Fruit fly (Drosophila melanogaster): ENCODE results near the gene CLIP-190.

Gene CLIP-190

DNA sequence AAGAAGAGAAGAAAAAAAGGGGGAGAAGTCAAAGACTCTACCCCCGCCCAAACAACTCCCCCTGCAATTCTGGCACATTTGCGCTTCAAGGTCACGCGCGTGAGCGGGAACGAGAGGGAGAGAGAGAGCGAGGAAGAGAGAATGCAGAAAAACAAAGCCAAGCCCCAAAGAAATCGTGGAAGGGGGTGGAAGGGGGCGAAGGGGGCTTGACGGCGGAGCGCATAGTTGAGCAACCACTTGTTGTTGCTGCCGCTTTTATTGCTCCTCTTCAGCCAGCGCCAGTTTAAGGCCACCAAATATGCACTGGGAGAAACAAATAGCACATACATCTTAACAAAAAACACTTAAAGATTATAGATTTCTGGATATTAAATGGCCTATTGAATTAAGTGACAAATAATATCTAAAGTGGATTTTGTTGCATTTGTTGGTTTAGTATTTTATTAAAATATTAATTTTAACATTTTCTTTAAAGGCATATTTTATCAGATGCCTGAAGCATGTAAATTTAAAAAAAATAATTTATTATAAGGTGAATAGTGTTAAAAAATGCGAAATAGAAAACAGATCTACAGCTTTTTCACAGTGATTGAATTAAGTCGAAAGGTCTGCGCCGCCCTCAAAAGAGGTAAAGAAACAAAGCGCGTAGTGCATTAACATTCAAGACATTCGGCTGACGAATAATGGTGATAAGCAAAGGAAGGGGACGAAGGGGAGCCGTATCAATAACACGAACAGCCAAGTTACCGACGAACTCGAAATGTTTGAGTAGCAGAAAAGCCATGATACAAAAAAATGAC lies 45.5 kb downstream of the CLIP-190 start (continued):
- TF ChIP-seq Dll (GFP tag; IDR thresholded peaks at IDR 0.05; ENCODE audit: partially characterized antibody) (no peak), CG14710 (tag; optimal IDR thresholded peaks at IDR 0.05) (peak; percentile 97), BtbVII (GFP tag; optimal IDR thresholded peaks at IDR 0.05) (peak; percentile 95), Fer2 (tag; optimal IDR thresholded peaks at IDR 0.05) (peak; percentile 88), Ada2b (GFP tag; IDR thresholded peaks at IDR 0.05) (peak; percentile 94), B-H2 (GFP tag; optimal IDR thresholded peaks at IDR 0.05) (no peak), CG7271 (tag; optimal IDR thresholded peaks at IDR 0.05) (peak; percentile 83), CG10274 (GFP tag; optimal IDR thresholded peaks at IDR 0.05) (peak; percentile 83), lola (GFP tag; optimal IDR thresholded peaks at IDR 0.05) (peak in 1 of 3 experiments; percentile 95), gce (GFP tag; IDR thresholded peaks at IDR 0.05) (peak; percentile 81; the same call in 2 of the 3 replicates), CkIIα-i1 (GFP tag; IDR thresholded peaks at IDR 0.05) (peak; percentile 75; the same call in 1 of the 2 replicates), da (GFP tag; optimal IDR thresholded peaks at IDR 0.05) (no peak), ro (GFP tag; IDR thresholded peaks at IDR 0.05) (peak; percentile 48), CG31224 (GFP tag; IDR thresholded peaks at IDR 0.05) (peak; percentile 80), B-H1 (GFP tag; IDR thresholded peaks at IDR 0.05) (peak; percentile 94), Ssrp (tag; optimal IDR thresholded peaks at IDR 0.05) (peak; percentile 69), CG32772 (GFP tag; IDR thresholded peaks at IDR 0.05) (peak; percentile 93), CG11723 (GFP tag; optimal IDR thresholded peaks at IDR 0.05) (peak; percentile 86), vvl (GFP tag; IDR thresholded peaks at IDR 0.05) (peak; percentile 81), en (GFP tag; optimal IDR thresholded peaks at IDR 0.05) (peak; percentile 36), vnd (GFP tag; IDR thresholded peaks at IDR 0.05; ENCODE audit: partially characterized antibody) (no peak), CG30403 (GFP tag; optimal IDR thresholded peaks at IDR 0.05) (peak; percentile 93), CG7786 (GFP tag; optimal IDR thresholded peaks at IDR 0.05) (peak; percentile 37), unc-4 (GFP tag; IDR thresholded peaks at IDR 0.05; ENCODE audit: partially characterized antibody) (no peak), Spps (tag; optimal IDR thresholded peaks at IDR 0.05) (peak; percentile 94), Gug (GFP tag; IDR thresholded peaks at IDR 0.05) (peak; percentile 66; the same call in 3 of the 4 replicates), CG17568 (GFP tag; optimal IDR thresholded peaks at IDR 0.05) (peak; percentile 85), CG3281 (GFP tag; optimal IDR thresholded peaks at IDR 0.05) (peak; percentile 94), wor (GFP tag; IDR thresholded peaks at IDR 0.05) (peak; percentile 88), Hr51 (GFP tag; optimal IDR thresholded peaks at IDR 0.05) (peak; percentile 5 to 97), HmgZ (tag; optimal IDR thresholded peaks at IDR 0.05) (peak; percentile 88), CG34422 (GFP tag; IDR thresholded peaks at IDR 0.05) (peak; percentile 96), CG14860 (GFP tag; IDR thresholded peaks at IDR 0.05; ENCODE audit: partially characterized antibody) (no peak), CG1233 (GFP tag; optimal IDR thresholded peaks at IDR 0.05) (peak; percentile 96), Sox100B (GFP tag; optimal IDR thresholded peaks at IDR 0.05) (peak; percentile 99), lab (GFP tag; optimal IDR thresholded peaks at IDR 0.05) (peak; percentile 95), Rx (GFP tag; IDR thresholded peaks at IDR 0.05) (peak; percentile 72), eyg (GFP tag; optimal IDR thresholded peaks at IDR 0.05) (peak; percentile 11), Side (GFP tag; optimal IDR thresholded peaks at IDR 0.05) (peak; percentile 30), sob (GFP tag; IDR thresholded peaks at IDR 0.05) (peak; percentile 54; the same call in 1 of the 2 replicates), PHDP (tag; optimal IDR thresholded peaks at IDR 0.05) (peak; percentile 98), CG8359 (GFP tag; optimal IDR thresholded peaks at IDR 0.05; ENCODE audit: borderline replicate concordance) (peak; percentile 88), fd3F (GFP tag; optimal IDR thresholded peaks at IDR 0.05) (peak; percentile 81), wek (GFP tag; optimal IDR thresholded peaks at IDR 0.05) (no peak), CG17328 (GFP tag; IDR thresholded peaks at IDR 0.05) (peak; percentile 81), Bteb2 (GFP tag; optimal IDR thresholded peaks at IDR 0.05) (peak; percentile 69), tio (GFP tag; optimal IDR thresholded peaks at IDR 0.05) (peak; percentile 93), pum (GFP tag; optimal IDR thresholded peaks at IDR 0.05) (peak; percentile 52)
